Fruit fly (Drosophila melanogaster): ENCODE measurements around the gene Nuf2.

dm6 chr2L:7060751-7061150 is 4.9 kb downstream of the Nuf2 start, which contains the start of gene Mst27D:
- no peak for TF ChIP-seq Dll (optimal IDR thresholded peaks at IDR 0.05)
- no peak for TF ChIP-seq CG8478 (optimal IDR thresholded peaks at IDR 0.05)
- no peak for TF ChIP-seq pan (optimal IDR thresholded peaks at IDR 0.05)
- TF ChIP-seq EcR (GFP tag; optimal IDR thresholded peaks at IDR 0.05), result no peak

Data from whole organism.